Worm (Caenorhabditis elegans): ENCODE results near the gene cdh-4.

The cdh-4 gene

ce11 chrIII:4584068-4584566 is 64.0 kb downstream of the cdh-4 start, which contains the start of gene F35G12.5:
TSS of gene F35G12.5 (plus strand) at chrIII:4584118.
- no peak for TF ChIP-seq unc-62 (GFP tag; optimal IDR thresholded peaks at IDR 0.05)
